Fruit fly (Drosophila melanogaster) whole organism, embryonic: ENCODE data around the gene CG9132.

Experiments
- Adf1 ChIP-seq: fragments of 200-800 bp; sonication (Bioruptor generic); IDR thresholded peaks from 2 replicates; pipeline ENCODE4 v1.3.6; 2022; ENCODE audit warnings: missing biosample characterization, missing genetic modification characterization
- Atf-2 ChIP-seq: fragments of 200-800 bp; sonication (Bioruptor generic); optimal IDR thresholded peaks from 2 replicates; lab custom pipeline; 2016; ENCODE audit warnings: missing biosample characterization, missing genetic modification characterization
- BEAF-32 ChIP-seq: fragments of 200-800 bp; sonication (Bioruptor generic); optimal IDR thresholded peaks from 3 replicates; lab custom pipeline; 2017; ENCODE audit warnings: missing biosample characterization, missing genetic modification characterization, mild to moderate bottlenecking, moderate library complexity, missing genetic modification reagents
- CG1024 ChIP-seq: fragments of 200-800 bp; sonication (Bioruptor generic); IDR thresholded peaks from 2 replicates; pipeline ENCODE4 v1.3.6; 2022; ENCODE audit warnings: missing biosample characterization, missing genetic modification characterization
- CG10979 ChIP-seq: fragments of 200-800 bp; sonication (Bioruptor generic); optimal IDR thresholded peaks from 2 replicates; lab custom pipeline; 2018; ENCODE audit warnings: missing biosample characterization, mild to moderate bottlenecking, missing genetic modification characterization, moderate library complexity
- CG12071 ChIP-seq: fragments of 200-800 bp; sonication (Bioruptor generic); optimal IDR thresholded peaks from 3 replicates; lab custom pipeline; 2018; ENCODE audit warnings: missing biosample characterization, mild to moderate bottlenecking, missing genetic modification characterization
- CG12659 ChIP-seq: fragments of 200-800 bp; sonication (Bioruptor generic); optimal IDR thresholded peaks from 3 replicates; lab custom pipeline; 2017; ENCODE audit warnings: mild to moderate bottlenecking, missing biosample characterization, missing genetic modification reagents, missing genetic modification characterization
- CG12769 ChIP-seq: fragments of 200-800 bp; sonication (Bioruptor generic); optimal IDR thresholded peaks from 2 replicates; lab custom pipeline; 2019; ENCODE audit warnings: missing biosample characterization, mild to moderate bottlenecking, missing genetic modification characterization, moderate library complexity
- CG13424 ChIP-seq: fragments of 200-800 bp; sonication (Bioruptor generic); optimal IDR thresholded peaks from 2 replicates; lab custom pipeline; 2019; ENCODE audit warnings: missing biosample characterization, mild to moderate bottlenecking, missing genetic modification characterization, moderate library complexity
- CG14710 ChIP-seq: fragments of 200-800 bp; sonication (Bioruptor generic); optimal IDR thresholded peaks from 3 replicates; lab custom pipeline; 2019; ENCODE audit warnings: missing biosample characterization, mild to moderate bottlenecking, missing genetic modification characterization, moderate library complexity
- CG15514 ChIP-seq: fragments of 200-800 bp; sonication (Bioruptor generic); optimal IDR thresholded peaks from 3 replicates; lab custom pipeline; 2017; ENCODE audit warnings: missing biosample characterization, missing genetic modification characterization, mild to moderate bottlenecking, moderate library complexity, missing genetic modification reagents
- CG18011 ChIP-seq: fragments of 200-800 bp; sonication (Bioruptor generic); optimal IDR thresholded peaks from 2 replicates; lab custom pipeline; 2017; ENCODE audit warnings: missing biosample characterization, missing genetic modification characterization, mild to moderate bottlenecking, moderate library complexity, missing genotype
- CG30020 ChIP-seq: fragments of 200-800 bp; optimal IDR thresholded peaks from 2 replicates; lab custom pipeline; 2019; ENCODE audit warnings: missing biosample characterization, mild to moderate bottlenecking, missing genetic modification characterization, moderate library complexity
- CG31441 ChIP-seq: fragments of 200-800 bp; sonication (Bioruptor generic); IDR thresholded peaks from 2 replicates; pipeline ENCODE4 v1.3.6; 2022; ENCODE audit warnings: missing biosample characterization, missing genetic modification characterization
- CG3995 ChIP-seq: fragments of 200-800 bp; sonication (Bioruptor generic); optimal IDR thresholded peaks from 3 replicates; lab custom pipeline; 2016; ENCODE audit warnings: missing biosample characterization, missing genetic modification characterization
- CG5245 ChIP-seq: fragments of 200-800 bp; sonication (Bioruptor generic); optimal IDR thresholded peaks from 3 replicates; lab custom pipeline; 2016; ENCODE audit warnings: missing biosample characterization, missing genetic modification characterization
- CG6765 ChIP-seq: fragments of 200-800 bp; sonication (Bioruptor generic); optimal IDR thresholded peaks from 3 replicates; lab custom pipeline; 2017; ENCODE audit warnings: missing biosample characterization, mild to moderate bottlenecking, missing genetic modification characterization
- CG8478 ChIP-seq: fragments of >200 bp; optimal IDR thresholded peaks from 2 replicates; lab custom pipeline; 2018
- CG9215 ChIP-seq: fragments of 200-800 bp; sonication (Bioruptor generic); IDR thresholded peaks from 2 replicates; pipeline ENCODE4 v1.3.6; 2022; ENCODE audit warnings: missing biosample characterization, missing genetic modification characterization
- D ChIP-seq, 2 experiments: fragments of 200-800 bp in 1 of 2; fragments of >200 bp in 1 of 2; sonication (Bioruptor generic) in 1 of 2; optimal IDR thresholded peaks; 2 replicates in 1 of 2; 3 replicates in 1 of 2; lab custom pipeline; 2017; ENCODE audit warnings: mild to moderate bottlenecking in 1 of 2, missing biosample characterization in 1 of 2, missing genetic modification characterization in 1 of 2, missing genetic modification reagents in 1 of 2
- Dp ChIP-seq: fragments of 200-800 bp; sonication (Bioruptor generic); optimal IDR thresholded peaks from 2 replicates; lab custom pipeline; 2018; ENCODE audit warnings: missing biosample characterization, mild to moderate bottlenecking, missing genetic modification characterization, moderate library complexity
- Dref ChIP-seq: fragments of 200-800 bp; sonication (Bioruptor generic); IDR thresholded peaks from 2 replicates; pipeline ENCODE4 v1.3.6; 2022; ENCODE audit warnings: missing biosample characterization, missing genetic modification characterization
- E2f2 ChIP-seq: fragments of 200-800 bp; sonication (Bioruptor generic); IDR thresholded peaks from 2 replicates; pipeline ENCODE4 v1.3.6; 2022; ENCODE audit warnings: missing biosample characterization, missing genetic modification characterization
- Fer1 ChIP-seq: fragments of 200-800 bp; sonication (Bioruptor generic); optimal IDR thresholded peaks from 2 replicates; lab custom pipeline; 2017; ENCODE audit warnings: missing biosample characterization, mild to moderate bottlenecking, missing genetic modification characterization
- HmgD ChIP-seq: fragments of 200-800 bp; sonication (Bioruptor generic); optimal IDR thresholded peaks from 3 replicates; lab custom pipeline; 2016; ENCODE audit warnings: missing biosample characterization, missing genetic modification characterization
- Lim3 ChIP-seq: fragments of 200-800 bp; sonication (Bioruptor generic); IDR thresholded peaks from 2 replicates; pipeline ENCODE4 v1.3.6; 2022; ENCODE audit warnings: missing biosample characterization, missing genetic modification characterization
- MBD-R2 ChIP-seq: fragments of 200-800 bp; sonication (Bioruptor generic); IDR thresholded peaks from 2 replicates; pipeline ENCODE4 v1.3.6; 2022; ENCODE audit warnings: missing biosample characterization, missing genetic modification characterization
- MESR4 ChIP-seq: fragments of 200-800 bp; sonication (Bioruptor generic); optimal IDR thresholded peaks from 2 replicates; lab custom pipeline; 2018; ENCODE audit warnings: missing biosample characterization, mild to moderate bottlenecking, missing genetic modification characterization, moderate library complexity
- Max ChIP-seq: fragments of 200-800 bp; sonication (Bioruptor generic); optimal IDR thresholded peaks from 2 replicates; lab custom pipeline; 2016; ENCODE audit warnings: missing biosample characterization, mild to moderate bottlenecking, missing genetic modification characterization
- Med ChIP-seq: fragments of 200-800 bp; sonication (Bioruptor generic); peaks from one replicate; lab custom pipeline; 2016; ENCODE audit warnings: missing biosample characterization, missing genetic modification characterization, mild to moderate bottlenecking, inconsistent platforms, moderate library complexity
- NK7.1 ChIP-seq: fragments of 200-800 bp; sonication (Bioruptor generic); optimal IDR thresholded peaks from 3 replicates; lab custom pipeline; 2016; ENCODE audit warnings: missing biosample characterization, missing genetic modification characterization
- Rfx ChIP-seq: fragments of 200-800 bp; sonication (Bioruptor generic); IDR thresholded peaks from 2 replicates; pipeline ENCODE4 v1.3.6; 2022; ENCODE audit warnings: missing biosample characterization, missing genetic modification characterization
- Sry-β ChIP-seq: fragments of 200-800 bp; sonication (Bioruptor generic); optimal IDR thresholded peaks from 2 replicates; lab custom pipeline; 2018; ENCODE audit warnings: missing biosample characterization, mild to moderate bottlenecking, missing genetic modification characterization, moderate library complexity
- Stat92E ChIP-seq, 3 experiments: fragments of >200 bp in 2 of 3; fragments of 200-800 bp in 1 of 3; sonication (Bioruptor generic) in 1 of 3; optimal IDR thresholded peaks; 2 replicates each; lab custom pipeline; 2017 to 2019; ENCODE audit warnings: missing biosample characterization in 3 of 3, missing genetic modification characterization in 3 of 3, mild to moderate bottlenecking in 1 of 3, moderate library complexity in 1 of 3
- YL-1 ChIP-seq: fragments of 200-800 bp; sonication (Bioruptor generic); optimal IDR thresholded peaks from 3 replicates; lab custom pipeline; 2017; ENCODE audit warnings: missing biosample characterization, mild to moderate bottlenecking, missing genetic modification characterization
- amos ChIP-seq: fragments of 200-800 bp; sonication (Bioruptor generic); IDR thresholded peaks from 2 replicates; pipeline ENCODE4 v1.3.6; 2022; ENCODE audit warnings: missing biosample characterization, missing genetic modification characterization; ENCODE audit not compliant: partially characterized antibody
- bbx ChIP-seq: fragments of 200-800 bp; sonication (Bioruptor generic); IDR thresholded peaks from 2 replicates; pipeline ENCODE4 v1.3.6; 2022; ENCODE audit warnings: missing biosample characterization, missing genetic modification characterization; ENCODE audit not compliant: partially characterized antibody
- dm ChIP-seq: fragments of 200-800 bp; sonication (Bioruptor generic); optimal IDR thresholded peaks from 3 replicates; lab custom pipeline; 2016; ENCODE audit warnings: missing biosample characterization, missing genetic modification characterization
- hbn ChIP-seq: fragments of 200-800 bp; sonication (Bioruptor generic); IDR thresholded peaks from 2 replicates; pipeline ENCODE4 v1.3.6; 2022; ENCODE audit warnings: missing biosample characterization, missing genetic modification characterization; ENCODE audit not compliant: partially characterized antibody
- insv ChIP-seq, 2 experiments: fragments of 200-800 bp; sonication (Bioruptor generic); optimal IDR thresholded peaks; 3 replicates each; lab custom pipeline; 2016 to 2018; ENCODE audit warnings: missing biosample characterization in 2 of 2, missing genetic modification characterization in 2 of 2
- nom ChIP-seq: fragments of 200-800 bp; sonication (Bioruptor generic); optimal IDR thresholded peaks from 2 replicates; lab custom pipeline; 2017; ENCODE audit warnings: missing biosample characterization, missing genetic modification characterization, mild to moderate bottlenecking, moderate library complexity, missing genetic modification reagents
- prd ChIP-seq, 3 experiments: fragments of >200 bp in 2 of 3; fragments of 200-800 bp in 1 of 3; sonication (Bioruptor generic) in 1 of 3; optimal IDR thresholded peaks in 2 of 3; IDR thresholded peaks in 1 of 3; 2 replicates in 2 of 3; 3 replicates in 1 of 3; pipeline versions ENCODE4 v1.3.6 to Lab custom; 2017 to 2022; ENCODE audit warnings: missing biosample characterization in 1 of 3, missing genetic modification characterization in 1 of 3
- pzg ChIP-seq: fragments of 200-800 bp; sonication (Bioruptor generic); optimal IDR thresholded peaks from 3 replicates; lab custom pipeline; 2018; ENCODE audit warnings: missing biosample characterization, mild to moderate bottlenecking, missing genetic modification characterization, moderate library complexity
- slbo ChIP-seq: fragments of 200-800 bp; sonication (Bioruptor generic); IDR thresholded peaks from 2 replicates; pipeline ENCODE4 v1.3.6; 2022; ENCODE audit warnings: missing biosample characterization, missing genetic modification characterization
- stc ChIP-seq: fragments of 200-800 bp; sonication (Bioruptor generic); IDR thresholded peaks from 2 replicates; pipeline ENCODE4 v1.3.6; 2022; ENCODE audit warnings: missing biosample characterization, missing genetic modification characterization
- vvl ChIP-seq: fragments of 200-800 bp; sonication (Bioruptor generic); IDR thresholded peaks from 2 replicates; pipeline ENCODE4 v1.3.6; 2022; ENCODE audit warnings: missing biosample characterization, missing genetic modification characterization

CG9132 gene

DNA sequence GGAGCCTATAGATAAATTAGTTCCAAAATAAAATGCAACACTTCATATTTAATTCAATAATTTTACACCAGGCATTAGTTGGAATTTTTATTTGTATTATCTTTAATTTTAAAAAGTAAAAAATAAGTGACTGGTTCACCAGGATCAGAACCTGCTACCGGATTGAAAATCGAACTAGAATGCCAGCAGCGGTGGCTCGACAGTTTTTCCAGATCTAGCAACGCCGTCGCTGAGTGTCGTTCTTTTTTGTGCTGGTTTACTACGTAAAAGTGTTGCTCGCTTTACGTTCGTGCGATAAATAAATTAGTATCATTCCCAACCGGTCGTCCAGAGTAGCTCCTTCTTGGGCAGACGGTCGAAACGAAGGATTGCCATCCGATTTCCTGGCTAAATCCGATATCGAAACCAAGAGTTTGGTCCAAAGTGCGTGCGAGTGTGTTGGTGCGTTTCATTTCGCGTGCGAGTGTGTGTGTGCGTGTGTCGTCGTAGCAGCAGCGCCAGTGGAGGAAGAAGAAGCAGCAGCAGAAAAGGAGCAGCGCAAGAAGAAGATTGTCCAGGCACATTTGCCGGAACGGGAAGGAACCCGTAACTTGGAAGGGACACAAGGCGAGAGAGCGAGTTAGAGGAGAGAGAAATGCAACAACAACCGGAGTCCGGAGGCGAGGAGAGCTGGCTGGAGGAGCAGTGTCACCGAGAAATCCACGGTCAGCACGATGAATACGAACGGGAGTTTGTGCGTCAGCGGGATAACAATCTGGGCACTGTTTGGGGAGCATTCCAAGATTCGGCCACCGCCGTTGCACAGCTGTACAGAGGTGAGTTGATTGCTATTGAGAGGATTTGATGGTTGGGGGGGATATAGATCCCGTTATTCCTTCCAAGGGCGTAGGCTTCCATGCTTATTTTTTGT is 8.3 kb downstream of the CG9132 start, which contains the start of gene CG4768 (continued):
- TF ChIP-seq Rfx (0 out of 2 replicates have a peak, but pooled peaks have one; percentile 8), CG31441 (GFP tag; lab: Robert Waterston, UW) (0 out of 2 replicates have a peak, but pooled peaks have one; percentile 13), CG30020 (no peak), Fer1 (GFP tag; lab: Kevin White, UChicago) (peak; percentile 17), Sry-β (GFP tag; lab: Kevin White, UChicago) (peak; percentile 14), YL-1 (GFP tag; lab: Kevin White, UChicago) (peak; percentile 10), HmgD (GFP tag; lab: Kevin White, UChicago) (peak; percentile 3), Adf1 (0 out of 2 replicates have a peak, but pooled peaks have one; percentile 42), Dref (peak; percentile 44), CG10979 (tag; lab: Kevin White, UChicago) (no peak), CG14710 (no peak), MESR4 (GFP tag; lab: Kevin White, UChicago) (peak; percentile 85), stc (no peak), CG12769 (tag; lab: Kevin White, UChicago) (no peak), CG13424 (no peak), E2f2 (GFP tag; lab: Robert Waterston, UW) (peak; percentile 27; the same call in 1 of the 2 replicates), insv (GFP tag; optimal IDR thresholded peaks at IDR 0.05; lab: Kevin White, UChicago) (peak in 1 of 2 experiments; percentile 50), prd (optimal IDR thresholded peaks at IDR 0.05; lab: Kevin White, UChicago) (no peak), prd (GFP tag; IDR thresholded peaks at IDR 0.05; lab: Robert Waterston, UW) (0 out of 3 replicates have a peak, but pooled peaks have one; percentile 7), MBD-R2 (GFP tag; lab: Robert Waterston, UW) (peak; percentile 33; the same call in 1 of the 2 replicates), slbo (0 out of 2 replicates have a peak, but pooled peaks have one; percentile 17), CG15514 (GFP tag; lab: Kevin White, UChicago) (peak; percentile 98), nom (peak; percentile 17), D (optimal IDR thresholded peaks at IDR 0.05; lab: Kevin White, UChicago) (peak; percentile 64), D (GFP tag; optimal IDR thresholded peaks at IDR 0.05; lab: Kevin White, UChicago) (no peak)
- TF ChIP-seq, all 482 proteins: peak for 40

DNA sequence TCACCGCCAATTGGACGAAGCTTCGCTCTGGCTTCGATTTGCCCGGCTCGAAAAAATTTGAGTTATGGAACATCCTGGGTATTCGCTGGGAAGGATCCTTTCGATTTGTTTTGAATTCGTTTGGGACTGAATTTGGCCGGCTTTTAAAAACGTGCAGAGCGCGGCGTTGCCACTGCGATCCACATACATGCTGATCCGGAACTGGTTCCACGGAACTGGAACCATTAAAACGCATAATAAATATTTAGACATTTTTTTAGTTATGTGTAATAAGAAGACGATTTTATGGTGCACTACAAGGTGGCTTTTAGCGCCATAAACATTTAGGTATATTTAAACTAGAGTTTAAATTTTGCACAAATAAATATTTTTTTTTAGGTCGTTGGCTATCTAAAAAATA is 9.5 kb downstream of the CG9132 start, which contains the start of gene Rrp45:
Rrp45 (minus strand) TSS at position 209 of the 400 bp plus-strand sequence.
- TF ChIP-seq CG18011 (GFP tag; lab: Kevin White, UChicago), result no peak
- no peak for TF ChIP-seq CG6765
- TF ChIP-seq amos (GFP tag; lab: Robert Waterston, UW), result peak; percentile 44; the same call in 1 of the 2 replicates
- TF ChIP-seq dm (GFP tag; lab: Kevin White, UChicago), result peak; percentile 66
- TF ChIP-seq Rfx, result 0 out of 2 replicates have a peak, but pooled peaks have one; percentile 21
- TF ChIP-seq CG5245, result no peak
- TF ChIP-seq CG12071 (GFP tag; lab: Kevin White, UChicago), result no peak
- TF ChIP-seq vvl, result no peak
- TF ChIP-seq CG3995 (GFP tag; lab: Kevin White, UChicago), result peak; percentile 88
- TF ChIP-seq D (optimal IDR thresholded peaks at IDR 0.05; lab: Kevin White, UChicago), result no peak
- no peak for TF ChIP-seq D (GFP tag; optimal IDR thresholded peaks at IDR 0.05; lab: Kevin White, UChicago)
- TF ChIP-seq CG9215 (GFP tag; lab: Robert Waterston, UW), result no peak
- TF ChIP-seq Lim3 (GFP tag; lab: Robert Waterston, UW), result no peak
- peak; percentile 14 for TF ChIP-seq Max (GFP tag; lab: Kevin White, UChicago)
- TF ChIP-seq hbn, result no peak
- TF ChIP-seq CG1024 (GFP tag; lab: Robert Waterston, UW), result no peak
- TF ChIP-seq pzg, result peak; percentile 31
- TF ChIP-seq CG12659 (GFP tag; lab: Kevin White, UChicago), result no peak
- TF ChIP-seq BEAF-32 (GFP tag; lab: Kevin White, UChicago), result peak; percentile 16
- no peak for TF ChIP-seq NK7.1 (GFP tag; lab: Kevin White, UChicago)
- no peak for TF ChIP-seq Atf-2
- TF ChIP-seq Stat92E (GFP tag; optimal IDR thresholded peaks at IDR 0.05; lab: Kevin White, UChicago), result no peak
- peak; percentile 41 for TF ChIP-seq Dp (GFP tag; lab: Kevin White, UChicago)
- TF ChIP-seq CG8478, result no peak
- no peak for TF ChIP-seq bbx (GFP tag; lab: Robert Waterston, UW)
- peak; percentile 64 for TF ChIP-seq Med
